Worm (Caenorhabditis elegans): ENCODE results near the gene F41C3.1.

ce11 chrII:4775802-4776201 lies 23.7 kb downstream of the F41C3.1 start:
- no peak for TF ChIP-seq snpc-4 (tag; optimal IDR thresholded peaks at IDR 0.05)
- TF ChIP-seq duxl-1 (tag; optimal IDR thresholded peaks at IDR 0.05; ENCODE audit: poor library complexity) = no peak
- TF ChIP-seq nhr-11 (tag; optimal IDR thresholded peaks at IDR 0.05) = no peak
- no peak for TF ChIP-seq nhr-25 (tag; optimal IDR thresholded peaks at IDR 0.05; ENCODE audit: borderline replicate concordance, insufficient read depth)

Data from whole organism, L4 larva.